Fruit fly (Drosophila melanogaster): ENCODE results near the gene CG45089.

The CG45089 gene

dm6 chrX:7854144-7854543 lies 39.5 kb downstream of the CG45089 start, which contains the start of gene CG10920:
Gene CG10920 (minus strand): TSS chrX:7854244.
- TF ChIP-seq chinmo (GFP tag; IDR thresholded peaks at IDR 0.05; ENCODE audit: partially characterized antibody) (no peak), odd (GFP tag; optimal IDR thresholded peaks at IDR 0.05) (no peak), maf-S (GFP tag; optimal IDR thresholded peaks at IDR 0.05) (no peak), corto (GFP tag; optimal IDR thresholded peaks at IDR 0.05) (no peak), sr (GFP tag; IDR thresholded peaks at IDR 0.05) (no peak), CG11695 (GFP tag; IDR thresholded peaks at IDR 0.05) (no peak), wdn (GFP tag; IDR thresholded peaks at IDR 0.05) (no peak), bab2 (GFP tag; optimal IDR thresholded peaks at IDR 0.05) (no peak), en (GFP tag; optimal IDR thresholded peaks at IDR 0.05) (no peak), CG2199 (GFP tag; IDR thresholded peaks at IDR 0.05) (no peak), NK7.1 (GFP tag; optimal IDR thresholded peaks at IDR 0.05) (no peak)

Data from whole organism, embryonic.